Fruit fly (Drosophila melanogaster): ENCODE measurements around the gene Hipk.
A peak's percentile ranks its signal among the peaks of the same experiment; 100 is the strongest.

Hipk gene

DNA sequence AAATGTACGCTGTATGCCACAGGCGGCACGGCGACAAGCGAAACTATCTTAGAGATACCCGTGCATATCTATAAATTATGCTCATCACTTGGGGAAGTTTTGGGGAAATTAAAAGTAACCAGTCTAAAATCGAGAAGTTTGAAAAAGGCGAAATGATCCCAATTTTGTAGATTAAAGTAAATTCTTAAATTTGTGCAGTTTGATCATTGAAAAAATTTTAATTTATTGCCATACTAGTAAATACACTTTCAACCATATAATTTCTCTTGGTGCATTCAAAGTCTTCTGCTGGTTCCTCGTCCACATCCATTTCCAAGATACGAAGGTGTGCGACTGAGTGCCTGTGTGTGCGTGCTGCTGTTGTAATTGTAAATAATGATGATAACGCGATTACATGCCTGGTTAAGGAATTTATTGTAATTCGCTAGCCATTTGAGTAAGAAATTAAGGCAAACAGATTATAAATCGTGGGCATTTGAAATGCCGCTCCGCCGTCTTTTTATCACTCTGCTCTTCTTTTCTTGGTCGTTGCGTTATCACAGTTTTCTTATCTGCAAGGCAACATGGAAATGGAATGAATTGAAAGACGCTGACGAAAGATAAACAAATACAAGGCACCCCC, 72.7 kb downstream of the Hipk start (continued):
- TF ChIP-seq CG15696 (tag; optimal IDR thresholded peaks at IDR 0.05) = peak; percentile 67
- TF ChIP-seq en (GFP tag; optimal IDR thresholded peaks at IDR 0.05) = peak; percentile 76
- peak; percentile 91 for TF ChIP-seq CG17361 (GFP tag; IDR thresholded peaks at IDR 0.05)
- 0 out of 3 replicates have a peak, but pooled peaks have one; percentile 48 for TF ChIP-seq Optix (GFP tag; IDR thresholded peaks at IDR 0.05)
- no peak for TF ChIP-seq ash1 (GFP tag; optimal IDR thresholded peaks at IDR 0.05)
- TF ChIP-seq ken (GFP tag; IDR thresholded peaks at IDR 0.05) = peak; percentile 81
- peak; percentile 83 for TF ChIP-seq CHES-1-like (GFP tag; optimal IDR thresholded peaks at IDR 0.05)
- TF ChIP-seq pzg (GFP tag; optimal IDR thresholded peaks at IDR 0.05) = no peak
- peak; percentile 71 for TF ChIP-seq CG13775 (GFP tag; optimal IDR thresholded peaks at IDR 0.05)
- peak; percentile 84 for TF ChIP-seq nau (GFP tag; optimal IDR thresholded peaks at IDR 0.05)
- TF ChIP-seq CG3163 (GFP tag; optimal IDR thresholded peaks at IDR 0.05) = peak; percentile 69
- TF ChIP-seq zen2 (GFP tag; IDR thresholded peaks at IDR 0.05; ENCODE audit: partially characterized antibody) = no peak
- no peak for TF ChIP-seq Poxn (GFP tag; IDR thresholded peaks at IDR 0.05)
- TF ChIP-seq chinmo (GFP tag; IDR thresholded peaks at IDR 0.05; ENCODE audit: partially characterized antibody) = 0 out of 4 replicates have a peak, but pooled peaks have one; percentile 10
- peak; percentile 74 for TF ChIP-seq Lim3 (GFP tag; IDR thresholded peaks at IDR 0.05)
- TF ChIP-seq hkb (optimal IDR thresholded peaks at IDR 0.05) = no peak
- peak; percentile 92 for TF ChIP-seq hkb (GFP tag; IDR thresholded peaks at IDR 0.05)
- peak; percentile 94 for TF ChIP-seq CG17359 (tag; optimal IDR thresholded peaks at IDR 0.05)
- TF ChIP-seq CG7839 (tag; optimal IDR thresholded peaks at IDR 0.05) = peak; percentile 89
- peak; percentile 65 for TF ChIP-seq da (GFP tag; optimal IDR thresholded peaks at IDR 0.05)
- no peak for TF ChIP-seq CG42726 (GFP tag; IDR thresholded peaks at IDR 0.05; ENCODE audit: partially characterized antibody)
- peak; percentile 40 to 95 for TF ChIP-seq Hr51 (GFP tag; optimal IDR thresholded peaks at IDR 0.05)
- no peak for TF ChIP-seq fd102C (GFP tag; optimal IDR thresholded peaks at IDR 0.05)
- TF ChIP-seq pb (GFP tag; optimal IDR thresholded peaks at IDR 0.05) = peak; percentile 68
- peak; percentile 73 for TF ChIP-seq Jarid2 (GFP tag; optimal IDR thresholded peaks at IDR 0.05)
- peak; percentile 82 for TF ChIP-seq CG1529 (GFP tag; optimal IDR thresholded peaks at IDR 0.05)
- TF ChIP-seq ap (GFP tag; IDR thresholded peaks at IDR 0.05) = peak; percentile 84
- peak; percentile 92 for TF ChIP-seq nmo (GFP tag; optimal IDR thresholded peaks at IDR 0.05)
- peak; percentile 78 for TF ChIP-seq cato (GFP tag; optimal IDR thresholded peaks at IDR 0.05; ENCODE audit: borderline replicate concordance)
- peak; percentile 72 for TF ChIP-seq CG7357 (GFP tag; IDR thresholded peaks at IDR 0.05)
- TF ChIP-seq Atf6 (GFP tag; IDR thresholded peaks at IDR 0.05) = peak; percentile 86
- TF ChIP-seq hbn (GFP tag; IDR thresholded peaks at IDR 0.05; ENCODE audit: partially characterized antibody) = no peak
- TF ChIP-seq esg (GFP tag; conservative IDR thresholded peaks at IDR 0.05) = peak; percentile 90
- TF ChIP-seq slbo (GFP tag; IDR thresholded peaks at IDR 0.05) = peak; percentile 81
- TF ChIP-seq aop (GFP tag; IDR thresholded peaks at IDR 0.05) = peak; percentile 73
- no peak for TF ChIP-seq sc (optimal IDR thresholded peaks at IDR 0.05)
- peak; percentile 82 for TF ChIP-seq sc (GFP tag; optimal IDR thresholded peaks at IDR 0.05)
- TF ChIP-seq ara (GFP tag; IDR thresholded peaks at IDR 0.05) = peak; percentile 80
- TF ChIP-seq CG3726 (GFP tag; IDR thresholded peaks at IDR 0.05) = peak; percentile 85
- TF ChIP-seq CG10462 (GFP tag; optimal IDR thresholded peaks at IDR 0.05) = peak; percentile 77
- peak; percentile 77 for TF ChIP-seq CG3281 (GFP tag; optimal IDR thresholded peaks at IDR 0.05)
- TF ChIP-seq Hr78 (GFP tag; optimal IDR thresholded peaks at IDR 0.05) = peak in 1 of 2 experiments; percentile 31
- peak; percentile 77 for TF ChIP-seq CG2202 (tag; optimal IDR thresholded peaks at IDR 0.05)
- TF ChIP-seq grau (tag; optimal IDR thresholded peaks at IDR 0.05) = peak; percentile 86
- peak; percentile 87 for TF ChIP-seq CG32767 (GFP tag; IDR thresholded peaks at IDR 0.05)
- TF ChIP-seq CG9727 (GFP tag; optimal IDR thresholded peaks at IDR 0.05) = peak; percentile 77
- TF ChIP-seq fu2 (GFP tag; optimal IDR thresholded peaks at IDR 0.05) = peak; percentile 56
- peak; percentile 46 for TF ChIP-seq CG10274 (GFP tag; optimal IDR thresholded peaks at IDR 0.05)
- no peak for TF ChIP-seq luna (GFP tag; optimal IDR thresholded peaks at IDR 0.05)
- peak; percentile 37 for TF ChIP-seq TFAM (GFP tag; optimal IDR thresholded peaks at IDR 0.05)

Measured in whole organism, embryonic.